Worm (Caenorhabditis elegans): Measurements from ENCODE around the gene Y97E10AR.6.

ce11 chrV:7985860-7986259 is 27.9 kb downstream of the Y97E10AR.6 start, which contains the start of gene Y97E10AL.1:
- TF ChIP-seq dao-5 (tag; optimal IDR thresholded peaks at IDR 0.05) (no peak), him-1 (tag; optimal IDR thresholded peaks at IDR 0.05) (no peak)
